Fruit fly (Drosophila melanogaster) S2 (cell line): ENCODE data around the gene Tsp66E.
A peak's percentile ranks its signal among the peaks of the same experiment; 100 is the strongest.

Source experiments
- CG8478 ChIP-seq: fragments of >200 bp; optimal IDR thresholded peaks from 2 replicates; lab custom pipeline; 2018
- CTCF ChIP-seq, 2 experiments: fragments of >200 bp; optimal IDR thresholded peaks; 2 replicates each; lab custom pipeline; 2018

DNA sequence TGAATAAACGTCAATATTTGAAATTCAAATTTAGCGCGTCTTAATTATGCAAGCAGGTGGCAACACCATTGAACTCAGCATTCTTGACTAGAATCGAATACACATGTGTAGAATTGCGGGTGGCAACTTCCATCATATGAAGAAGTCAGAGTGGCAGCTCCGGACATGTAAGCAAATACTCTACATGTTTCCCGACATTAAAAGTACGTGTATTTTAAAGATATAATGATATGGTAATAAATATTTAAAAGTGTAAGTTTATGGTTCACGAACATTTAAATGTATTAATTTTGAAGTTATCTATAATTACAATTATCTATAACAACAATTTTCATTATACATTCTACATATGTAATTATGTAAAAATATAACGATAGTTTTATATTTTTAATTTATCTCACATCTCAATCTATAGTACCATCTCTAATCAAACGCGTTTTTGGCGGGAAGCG, 21.1 kb upstream of the Tsp66E start, which contains the start of gene Mcm7:
- TF ChIP-seq CG8478 (lab: Kevin White, UChicago) (no peak), CTCF (optimal IDR thresholded peaks at IDR 0.05; lab: Kevin White, UChicago) (peak; percentile 62 to 76)
